Worm (Caenorhabditis elegans) whole organism, L4/young adult: ENCODE measurements around the gene irld-47.

Source experiments
- dao-5 ChIP-seq: sonication (generic microtip); optimal IDR thresholded peaks from 2 replicates; lab custom pipeline; 2016; ENCODE audit warnings: missing genotype, missing genetic modification characterization, moderate library complexity, missing compliant biosample characterization
- him-1 ChIP-seq: sonication (generic microtip); optimal IDR thresholded peaks from 2 replicates; lab custom pipeline; 2016; ENCODE audit warnings: missing genotype, missing genetic modification reagents, missing genetic modification characterization, missing compliant biosample characterization

ce11 chrII:7836613-7837226, 14.4 kb upstream of the irld-47 start:
- no peak for TF ChIP-seq dao-5 (tag; lab: Kevin White, UChicago)
- no peak for TF ChIP-seq him-1
